Fruit fly (Drosophila melanogaster) whole organism, embryonic: ENCODE results near the gene fzo.

Experiments used
- Abd-B ChIP-seq: fragments of 200-800 bp; sonication (Bioruptor generic); optimal IDR thresholded peaks from 2 replicates; lab custom pipeline; 2018; ENCODE audit warnings: missing biosample characterization, mild to moderate bottlenecking, missing genetic modification characterization, moderate library complexity
- Antp ChIP-seq: fragments of 200-800 bp; sonication (Bioruptor generic); optimal IDR thresholded peaks from 3 replicates; lab custom pipeline; 2016; ENCODE audit warnings: missing biosample characterization, missing genetic modification characterization
- Asciz ChIP-seq: fragments of 200-800 bp; sonication (Bioruptor generic); optimal IDR thresholded peaks from 2 replicates; lab custom pipeline; 2017; ENCODE audit warnings: missing biosample characterization, mild to moderate bottlenecking, missing genetic modification characterization, missing genetic modification reagents
- Atf-2 ChIP-seq: fragments of 200-800 bp; sonication (Bioruptor generic); optimal IDR thresholded peaks from 2 replicates; lab custom pipeline; 2016; ENCODE audit warnings: missing biosample characterization, missing genetic modification characterization
- Blimp-1 ChIP-seq: fragments of 200-800 bp; sonication (Bioruptor generic); optimal IDR thresholded peaks from 3 replicates; lab custom pipeline; 2018; ENCODE audit warnings: missing biosample characterization, missing genetic modification characterization, mild to moderate bottlenecking, moderate library complexity, missing genetic modification reagents
- C15 ChIP-seq: fragments of 200-800 bp; sonication (Bioruptor generic); IDR thresholded peaks from 3 replicates; pipeline ENCODE4 v1.3.6; 2022; ENCODE audit warnings: missing biosample characterization, missing genetic modification characterization
- CG1024 ChIP-seq: fragments of 200-800 bp; sonication (Bioruptor generic); IDR thresholded peaks from 2 replicates; pipeline ENCODE4 v1.3.6; 2022; ENCODE audit warnings: missing biosample characterization, missing genetic modification characterization
- CG12769 ChIP-seq: fragments of 200-800 bp; sonication (Bioruptor generic); optimal IDR thresholded peaks from 2 replicates; lab custom pipeline; 2019; ENCODE audit warnings: missing biosample characterization, mild to moderate bottlenecking, missing genetic modification characterization, moderate library complexity
- CG12942 ChIP-seq: fragments of 200-800 bp; sonication (Bioruptor generic); optimal IDR thresholded peaks from 3 replicates; lab custom pipeline; 2016; ENCODE audit warnings: missing biosample characterization, missing genetic modification characterization
- CG13287 ChIP-seq: fragments of 200-800 bp; sonication (Bioruptor generic); IDR thresholded peaks from 2 replicates; pipeline ENCODE4 v1.3.6; 2022; ENCODE audit warnings: missing biosample characterization, missing genetic modification characterization; ENCODE audit not compliant: partially characterized antibody
- CG13296 ChIP-seq: fragments of 200-800 bp; sonication (Bioruptor generic); optimal IDR thresholded peaks from 3 replicates; lab custom pipeline; 2018; ENCODE audit warnings: missing biosample characterization, mild to moderate bottlenecking, missing genetic modification characterization
- CG17186 ChIP-seq: fragments of 200-800 bp; sonication (Bioruptor generic); optimal IDR thresholded peaks from 3 replicates; lab custom pipeline; 2017; ENCODE audit warnings: missing biosample characterization, missing genetic modification reagents, missing genetic modification characterization
- CG17829 ChIP-seq: fragments of 200-800 bp; optimal IDR thresholded peaks from 2 replicates; lab custom pipeline; 2019; ENCODE audit warnings: missing biosample characterization, mild to moderate bottlenecking, missing genetic modification characterization, moderate library complexity
- CG2116 ChIP-seq: fragments of 200-800 bp; sonication (Bioruptor generic); optimal IDR thresholded peaks from 3 replicates; lab custom pipeline; 2018; ENCODE audit warnings: missing biosample characterization, mild to moderate bottlenecking, missing genetic modification characterization
- CG2120 ChIP-seq: fragments of 200-800 bp; sonication (Bioruptor generic); optimal IDR thresholded peaks from 3 replicates; lab custom pipeline; 2016; ENCODE audit warnings: missing biosample characterization, missing genetic modification characterization
- CG2712 ChIP-seq: fragments of 200-800 bp; optimal IDR thresholded peaks from 3 replicates; lab custom pipeline; 2019; ENCODE audit warnings: missing biosample characterization, mild to moderate bottlenecking, missing genetic modification characterization, moderate library complexity
- CG34376 ChIP-seq: fragments of 200-800 bp; sonication (Bioruptor generic); optimal IDR thresholded peaks from 2 replicates; lab custom pipeline; 2018; ENCODE audit warnings: missing biosample characterization, mild to moderate bottlenecking, missing genetic modification characterization
- CG4328 ChIP-seq: fragments of 200-800 bp; sonication (Bioruptor generic); optimal IDR thresholded peaks from 3 replicates; lab custom pipeline; 2017; ENCODE audit warnings: missing biosample characterization, missing genetic modification reagents, missing genetic modification characterization
- CG7271 ChIP-seq: fragments of 200-800 bp; sonication (Bioruptor generic); optimal IDR thresholded peaks from 2 replicates; lab custom pipeline; 2018; ENCODE audit warnings: missing biosample characterization, mild to moderate bottlenecking, missing genetic modification characterization, moderate library complexity
- CG7928 ChIP-seq: fragments of 200-800 bp; sonication (Bioruptor generic); optimal IDR thresholded peaks from 2 replicates; lab custom pipeline; 2017; ENCODE audit warnings: missing biosample characterization, mild to moderate bottlenecking, missing genetic modification characterization
- Dp ChIP-seq: fragments of 200-800 bp; sonication (Bioruptor generic); optimal IDR thresholded peaks from 2 replicates; lab custom pipeline; 2018; ENCODE audit warnings: missing biosample characterization, mild to moderate bottlenecking, missing genetic modification characterization, moderate library complexity
- ERR ChIP-seq: fragments of 200-800 bp; sonication (Bioruptor generic); optimal IDR thresholded peaks from 2 replicates; lab custom pipeline; 2016; ENCODE audit warnings: missing biosample characterization, missing genetic modification characterization
- Fer3 ChIP-seq: fragments of 200-800 bp; sonication (Bioruptor generic); optimal IDR thresholded peaks from 2 replicates; lab custom pipeline; 2018; ENCODE audit warnings: missing biosample characterization, mild to moderate bottlenecking, missing genetic modification characterization, moderate library complexity
- Hand ChIP-seq: fragments of 200-800 bp; sonication (Bioruptor generic); optimal IDR thresholded peaks from 2 replicates; lab custom pipeline; 2017; ENCODE audit warnings: mild to moderate bottlenecking, missing biosample characterization, missing genetic modification reagents, missing genetic modification characterization
- HmgD ChIP-seq: fragments of 200-800 bp; sonication (Bioruptor generic); optimal IDR thresholded peaks from 3 replicates; lab custom pipeline; 2016; ENCODE audit warnings: missing biosample characterization, missing genetic modification characterization
- Myb ChIP-seq: fragments of 200-800 bp; sonication (Bioruptor generic); optimal IDR thresholded peaks from 2 replicates; lab custom pipeline; 2016; ENCODE audit warnings: missing biosample characterization, missing genetic modification characterization
- Vsx1 ChIP-seq: fragments of 200-800 bp; sonication (Bioruptor generic); optimal IDR thresholded peaks from 2 replicates; lab custom pipeline; 2017; ENCODE audit warnings: missing biosample characterization, mild to moderate bottlenecking, missing genetic modification characterization, missing genetic modification reagents
- Xbp1 ChIP-seq: fragments of 200-800 bp; sonication (Bioruptor generic); optimal IDR thresholded peaks from 3 replicates; lab custom pipeline; 2016; ENCODE audit warnings: missing biosample characterization, mild to moderate bottlenecking, missing genetic modification characterization
- YL-1 ChIP-seq: fragments of 200-800 bp; sonication (Bioruptor generic); optimal IDR thresholded peaks from 3 replicates; lab custom pipeline; 2017; ENCODE audit warnings: missing biosample characterization, mild to moderate bottlenecking, missing genetic modification characterization
- aop ChIP-seq: fragments of 200-800 bp; sonication (Bioruptor generic); IDR thresholded peaks from 2 replicates; pipeline ENCODE4 v1.3.6; 2022; ENCODE audit warnings: missing biosample characterization, missing genetic modification characterization
- ash1 ChIP-seq: fragments of 200-800 bp; sonication (Bioruptor generic); optimal IDR thresholded peaks from 2 replicates; lab custom pipeline; 2018; ENCODE audit warnings: missing biosample characterization, mild to moderate bottlenecking, missing genetic modification characterization
- bigmax ChIP-seq: fragments of 200-800 bp; sonication (Bioruptor generic); optimal IDR thresholded peaks from 2 replicates; lab custom pipeline; 2018; ENCODE audit warnings: missing biosample characterization, mild to moderate bottlenecking, missing genetic modification characterization
- chif ChIP-seq, 2 experiments: fragments of 200-800 bp; sonication (Bioruptor generic); optimal IDR thresholded peaks; 3 replicates each; lab custom pipeline; 2016; ENCODE audit warnings: missing biosample characterization in 2 of 2, missing genetic modification characterization in 2 of 2
- chn ChIP-seq: fragments of 200-800 bp; sonication (Bioruptor generic); optimal IDR thresholded peaks from 2 replicates; lab custom pipeline; 2016; ENCODE audit warnings: missing biosample characterization, missing genetic modification characterization
- dimm ChIP-seq: fragments of 200-800 bp; sonication (Bioruptor generic); IDR thresholded peaks from 2 replicates; pipeline ENCODE4 v1.3.6; 2022; ENCODE audit warnings: missing biosample characterization, missing genetic modification characterization
- dmrt99B ChIP-seq: fragments of 200-800 bp; sonication (Bioruptor generic); optimal IDR thresholded peaks from 2 replicates; lab custom pipeline; 2018; ENCODE audit warnings: missing biosample characterization, mild to moderate bottlenecking, missing genetic modification characterization, moderate library complexity
- en ChIP-seq: fragments of 200-800 bp; sonication (Bioruptor generic); optimal IDR thresholded peaks from 2 replicates; lab custom pipeline; 2016; ENCODE audit warnings: missing biosample characterization, missing genetic modification characterization
- fru ChIP-seq: fragments of >200 bp; optimal IDR thresholded peaks from 2 replicates; lab custom pipeline; 2017
- gem ChIP-seq: fragments of 200-800 bp; sonication (Bioruptor generic); optimal IDR thresholded peaks from 2 replicates; lab custom pipeline; 2019; ENCODE audit warnings: missing biosample characterization, mild to moderate bottlenecking, missing genetic modification characterization, moderate library complexity
- h ChIP-seq: fragments of >200 bp; optimal IDR thresholded peaks from 2 replicates; lab custom pipeline; 2017
- luna ChIP-seq: fragments of 200-800 bp; sonication (Bioruptor generic); optimal IDR thresholded peaks from 2 replicates; lab custom pipeline; 2016; ENCODE audit warnings: missing biosample characterization, missing genetic modification characterization
- nerfin-1 ChIP-seq: fragments of 200-800 bp; sonication (Bioruptor generic); optimal IDR thresholded peaks from 3 replicates; lab custom pipeline; 2019; ENCODE audit warnings: missing biosample characterization, mild to moderate bottlenecking, missing genetic modification characterization, moderate library complexity
- pita ChIP-seq: fragments of 200-800 bp; sonication (Bioruptor generic); optimal IDR thresholded peaks from 2 replicates; lab custom pipeline; 2017; ENCODE audit warnings: missing biosample characterization, mild to moderate bottlenecking, missing genetic modification characterization
- prd ChIP-seq, 3 experiments: fragments of >200 bp in 2 of 3; fragments of 200-800 bp in 1 of 3; sonication (Bioruptor generic) in 1 of 3; optimal IDR thresholded peaks in 2 of 3; IDR thresholded peaks in 1 of 3; 2 replicates in 2 of 3; 3 replicates in 1 of 3; pipeline versions ENCODE4 v1.3.6 to Lab custom; 2017 to 2022; ENCODE audit warnings: missing biosample characterization in 1 of 3, missing genetic modification characterization in 1 of 3
- pum ChIP-seq: fragments of 200-800 bp; sonication (Bioruptor generic); optimal IDR thresholded peaks from 2 replicates; lab custom pipeline; 2016; ENCODE audit warnings: missing biosample characterization, missing genetic modification characterization
- ranshi ChIP-seq: fragments of 200-800 bp; sonication (Bioruptor generic); IDR thresholded peaks from 2 replicates; pipeline ENCODE4 v1.3.6; 2022; ENCODE audit warnings: missing biosample characterization, missing genetic modification characterization
- rib ChIP-seq: fragments of 200-800 bp; sonication (Bioruptor generic); IDR thresholded peaks from 2 replicates; pipeline ENCODE4 v1.3.6; 2022; ENCODE audit warnings: missing biosample characterization, missing genetic modification characterization
- scrt ChIP-seq: fragments of 200-800 bp; sonication (Bioruptor generic); optimal IDR thresholded peaks from 2 replicates; lab custom pipeline; 2018; ENCODE audit warnings: missing biosample characterization, mild to moderate bottlenecking, missing genetic modification characterization, moderate library complexity
- sens ChIP-seq: fragments of 200-800 bp; sonication (Bioruptor generic); peaks from one replicate; lab custom pipeline; 2016; ENCODE audit warnings: missing biosample characterization, missing genetic modification characterization
- slou ChIP-seq: fragments of 200-800 bp; sonication (Bioruptor generic); optimal IDR thresholded peaks from 3 replicates; lab custom pipeline; 2016; ENCODE audit warnings: missing biosample characterization, missing genetic modification characterization
- stc ChIP-seq: fragments of 200-800 bp; sonication (Bioruptor generic); IDR thresholded peaks from 2 replicates; pipeline ENCODE4 v1.3.6; 2022; ENCODE audit warnings: missing biosample characterization, missing genetic modification characterization
- twi ChIP-seq: fragments of 200-800 bp; optimal IDR thresholded peaks from 2 replicates; lab custom pipeline; 2019; ENCODE audit warnings: missing biosample characterization, mild to moderate bottlenecking, missing genetic modification characterization, moderate library complexity

Gene fzo

dm6 chr3R:23174739-23175138 lies 29.1 kb downstream of the fzo start (continued):
- TF ChIP-seq Myb (GFP tag; lab: Kevin White, UChicago) (no peak), Xbp1 (GFP tag; lab: Kevin White, UChicago) (peak; percentile 70), slou (GFP tag; lab: Kevin White, UChicago) (no peak), CG13296 (GFP tag; lab: Kevin White, UChicago) (no peak), luna (no peak), C15 (GFP tag; lab: Robert Waterston, UW) (no peak), bigmax (no peak), rib (GFP tag; lab: Robert Waterston, UW) (no peak), prd (optimal IDR thresholded peaks at IDR 0.05; lab: Kevin White, UChicago) (no peak), prd (GFP tag; IDR thresholded peaks at IDR 0.05; lab: Robert Waterston, UW) (no peak), Asciz (no peak), dimm (no peak), en (GFP tag; lab: Kevin White, UChicago) (no peak), ERR (GFP tag; lab: Kevin White, UChicago) (no peak), CG34376 (GFP tag; lab: Kevin White, UChicago) (no peak), fru (lab: Kevin White, UChicago) (no peak), CG12942 (GFP tag; lab: Kevin White, UChicago) (peak; percentile 3), Antp (GFP tag; lab: Kevin White, UChicago) (no peak), Fer3 (tag; lab: Kevin White, UChicago) (no peak), CG7928 (GFP tag; lab: Kevin White, UChicago) (no peak), HmgD (GFP tag; lab: Kevin White, UChicago) (no peak), Abd-B (GFP tag; lab: Kevin White, UChicago) (peak; percentile 56), h (no peak), ranshi (GFP tag; lab: Robert Waterston, UW) (no peak), CG1024 (GFP tag; lab: Robert Waterston, UW) (no peak), Atf-2 (GFP tag; lab: Kevin White, UChicago) (no peak), pita (GFP tag; lab: Kevin White, UChicago) (no peak), pum (GFP tag; lab: Kevin White, UChicago) (no peak), CG12769 (tag; lab: Kevin White, UChicago) (no peak), gem (tag; lab: Kevin White, UChicago) (peak; percentile 72), CG13287 (GFP tag; lab: Robert Waterston, UW) (no peak), CG17186 (GFP tag; lab: Kevin White, UChicago) (no peak), chif (GFP tag; optimal IDR thresholded peaks at IDR 0.05; lab: Kevin White, UChicago) (peak in 1 of 2 experiments; percentile 17), sens (GFP tag; lab: Kevin White, UChicago) (peak; percentile 89), aop (no peak), CG2712 (tag; lab: Kevin White, UChicago) (peak; percentile 30), stc (GFP tag; lab: Robert Waterston, UW) (0 out of 2 replicates have a peak, but pooled peaks have one; percentile 35), chn (GFP tag; lab: Kevin White, UChicago) (no peak), scrt (GFP tag; lab: Kevin White, UChicago) (no peak), CG2120 (GFP tag; lab: Kevin White, UChicago) (no peak), dmrt99B (tag; lab: Kevin White, UChicago) (peak; percentile 2), CG7271 (no peak), twi (tag; lab: Kevin White, UChicago) (no peak), Vsx1 (GFP tag; lab: Kevin White, UChicago) (no peak), CG17829 (tag; lab: Kevin White, UChicago) (no peak), CG2116 (GFP tag; lab: Kevin White, UChicago) (no peak), Hand (GFP tag; lab: Kevin White, UChicago) (no peak), Blimp-1 (GFP tag; lab: Kevin White, UChicago) (no peak), YL-1 (no peak), CG4328 (no peak), ash1 (GFP tag; lab: Kevin White, UChicago) (no peak), nerfin-1 (peak; percentile 43), Dp (GFP tag; lab: Kevin White, UChicago) (no peak)
